Fruit fly (Drosophila melanogaster) whole organism, pupa: ENCODE data around the gene CG3823.

Source experiments
- CG10348 ChIP-seq: fragments of 200-800 bp; sonication (Bioruptor generic); IDR thresholded peaks from 2 replicates; pipeline ENCODE4 v1.3.6; 2022; ENCODE audit warnings: missing biosample characterization, missing genetic modification characterization
- CG12605 ChIP-seq: fragments of 200-800 bp; sonication (Bioruptor generic); IDR thresholded peaks from 2 replicates; pipeline ENCODE4 v1.3.6; 2022; ENCODE audit warnings: missing biosample characterization, missing genetic modification characterization
- CG13204 ChIP-seq: fragments of 200-800 bp; sonication (Bioruptor generic); optimal IDR thresholded peaks from 2 replicates; lab custom pipeline; 2018; ENCODE audit warnings: missing biosample characterization, mild to moderate bottlenecking, missing genetic modification characterization, moderate library complexity
- CG14655 ChIP-seq: fragments of 200-800 bp; sonication (Bioruptor generic); optimal IDR thresholded peaks from 3 replicates; lab custom pipeline; 2017; ENCODE audit warnings: mild to moderate bottlenecking, missing biosample characterization, missing genetic modification reagents, missing genetic modification characterization
- CG15710 ChIP-seq: fragments of 200-800 bp; sonication (Bioruptor generic); optimal IDR thresholded peaks from 2 replicates; lab custom pipeline; 2018; ENCODE audit warnings: missing biosample characterization, mild to moderate bottlenecking, missing genetic modification characterization, moderate library complexity
- CG17806 ChIP-seq: fragments of 200-800 bp; sonication (Bioruptor generic); optimal IDR thresholded peaks from 2 replicates; lab custom pipeline; 2018; ENCODE audit warnings: missing biosample characterization, mild to moderate bottlenecking, missing genetic modification characterization, moderate library complexity
- CG32121 ChIP-seq: fragments of 200-800 bp; sonication (Bioruptor generic); IDR thresholded peaks from 2 replicates; pipeline ENCODE4 v1.3.6; 2022; ENCODE audit warnings: missing biosample characterization, missing genetic modification characterization
- CG34367 ChIP-seq: fragments of 200-800 bp; sonication (Bioruptor generic); optimal IDR thresholded peaks from 2 replicates; lab custom pipeline; 2018; ENCODE audit warnings: missing biosample characterization, mild to moderate bottlenecking, missing genetic modification characterization
- CG4496 ChIP-seq: fragments of 200-800 bp; sonication (Bioruptor generic); IDR thresholded peaks from 3 replicates; pipeline ENCODE4 v1.3.6; 2022; ENCODE audit warnings: missing biosample characterization, missing genetic modification characterization
- CG8159 ChIP-seq: fragments of 200-800 bp; sonication (Bioruptor generic); optimal IDR thresholded peaks from 3 replicates; lab custom pipeline; 2018; ENCODE audit warnings: missing biosample characterization, mild to moderate bottlenecking, missing genetic modification characterization, moderate library complexity
- CG8301 ChIP-seq: fragments of 200-800 bp; sonication (Bioruptor generic); optimal IDR thresholded peaks from 2 replicates; lab custom pipeline; 2018; ENCODE audit warnings: missing biosample characterization, mild to moderate bottlenecking, missing genetic modification characterization
- CG9948 ChIP-seq: fragments of 200-800 bp; sonication (Bioruptor generic); optimal IDR thresholded peaks from 2 replicates; lab custom pipeline; 2018; ENCODE audit warnings: missing biosample characterization, mild to moderate bottlenecking, missing genetic modification characterization, moderate library complexity
- D1 ChIP-seq: fragments of 200-800 bp; sonication (Bioruptor generic); optimal IDR thresholded peaks from 2 replicates; lab custom pipeline; 2018; ENCODE audit warnings: missing biosample characterization, mild to moderate bottlenecking, missing genetic modification characterization, moderate library complexity
- EcR ChIP-seq: fragments of 200-800 bp; sonication (Bioruptor generic); optimal IDR thresholded peaks from 3 replicates; lab custom pipeline; 2019; ENCODE audit warnings: missing biosample characterization, missing genetic modification characterization, mild to moderate bottlenecking, moderate library complexity, missing genetic modification reagents
- Ets98B ChIP-seq: fragments of 200-800 bp; sonication (Bioruptor generic); IDR thresholded peaks from 2 replicates; pipeline ENCODE4 v1.3.6; 2022; ENCODE audit warnings: missing biosample characterization, missing genetic modification characterization
- Pif1A ChIP-seq: fragments of 200-800 bp; sonication (Bioruptor generic); optimal IDR thresholded peaks from 3 replicates; lab custom pipeline; 2016; ENCODE audit warnings: missing biosample characterization, missing genetic modification characterization
- Pif1B ChIP-seq: fragments of 200-800 bp; sonication (Bioruptor generic); optimal IDR thresholded peaks from 3 replicates; lab custom pipeline; 2016; ENCODE audit warnings: missing biosample characterization, missing genetic modification characterization
- Snoo ChIP-seq: fragments of 200-800 bp; sonication (Bioruptor generic); optimal IDR thresholded peaks from 3 replicates; lab custom pipeline; 2017; ENCODE audit warnings: missing biosample characterization, mild to moderate bottlenecking, missing genetic modification characterization, inconsistent platforms
- fd96Ca ChIP-seq: fragments of 200-800 bp; sonication (Bioruptor generic); IDR thresholded peaks from 3 replicates; pipeline ENCODE4 v1.3.6; 2022; ENCODE audit warnings: missing biosample characterization, missing genetic modification characterization
- gl ChIP-seq: fragments of 200-800 bp; sonication (Bioruptor generic); optimal IDR thresholded peaks from 2 replicates; lab custom pipeline; 2018; ENCODE audit warnings: missing biosample characterization, mild to moderate bottlenecking, missing genetic modification characterization
- rn ChIP-seq: fragments of 200-800 bp; sonication (Bioruptor generic); IDR thresholded peaks from 2 replicates; pipeline ENCODE4 v1.3.6; 2022; ENCODE audit warnings: missing biosample characterization, missing genetic modification characterization

CG3823 gene

dm6 chrX:6330369-6330949 is 26.7 kb downstream of the CG3823 start, which contains the start of gene CG42240:
Gene CG42240, plus strand, starts transcription at chrX:6330842.
- peak; percentile 58 for TF ChIP-seq fd96Ca
- TF ChIP-seq CG13204 = peak; percentile 80
- peak; percentile 77 for TF ChIP-seq CG4496 (GFP tag; lab: Robert Waterston, UW)
- TF ChIP-seq CG8159 (tag; lab: Kevin White, UChicago) = peak; percentile 95
- TF ChIP-seq Pif1B (GFP tag; lab: Kevin White, UChicago) = peak; percentile 92
- peak; percentile 89 for TF ChIP-seq CG32121
- TF ChIP-seq CG14655 (GFP tag; lab: Kevin White, UChicago) = peak; percentile 98
- peak; percentile 93 for TF ChIP-seq CG9948
- TF ChIP-seq EcR (GFP tag; lab: Kevin White, UChicago) = peak; percentile 83
- TF ChIP-seq CG10348 (GFP tag; lab: Robert Waterston, UW) = peak; percentile 47; the same call in 1 of the 2 replicates
- TF ChIP-seq rn (GFP tag; lab: Robert Waterston, UW) = 0 out of 2 replicates have a peak, but pooled peaks have one; percentile 28
- peak; percentile 91 for TF ChIP-seq D1 (tag; lab: Kevin White, UChicago)
- peak; percentile 92 for TF ChIP-seq Pif1A (GFP tag; lab: Kevin White, UChicago)
- peak; percentile 88 for TF ChIP-seq CG17806 (tag; lab: Kevin White, UChicago)
- peak; percentile 89 for TF ChIP-seq CG34367
- peak; percentile 92 for TF ChIP-seq Snoo (tag; lab: Kevin White, UChicago)
- peak; percentile 95 for TF ChIP-seq CG8301 (tag; lab: Kevin White, UChicago)
- peak; percentile 77 for TF ChIP-seq gl (tag; lab: Kevin White, UChicago)
- peak; percentile 80 for TF ChIP-seq CG12605 (GFP tag; lab: Robert Waterston, UW)
- TF ChIP-seq CG15710 (tag; lab: Kevin White, UChicago) = peak; percentile 93
- TF ChIP-seq Ets98B (GFP tag; lab: Robert Waterston, UW) = peak; percentile 74

- TF ChIP-seq rn (GFP tag; lab: Robert Waterston, UW) = no peak
- TF ChIP-seq CG13204 = peak; percentile 47
- TF ChIP-seq CG8301 (tag; lab: Kevin White, UChicago) = peak; percentile 52
- TF ChIP-seq CG10348 (GFP tag; lab: Robert Waterston, UW) = no peak
- peak; percentile 58; the same call in 2 of the 3 replicates for TF ChIP-seq fd96Ca
- no peak for TF ChIP-seq Pif1B (GFP tag; lab: Kevin White, UChicago)
- TF ChIP-seq D1 (tag; lab: Kevin White, UChicago) = no peak
- peak; percentile 23 for TF ChIP-seq CG8159 (tag; lab: Kevin White, UChicago)
- no peak for TF ChIP-seq Ets98B (GFP tag; lab: Robert Waterston, UW)
- no peak for TF ChIP-seq EcR (GFP tag; lab: Kevin White, UChicago)
- no peak for TF ChIP-seq CG34367
- TF ChIP-seq Snoo (tag; lab: Kevin White, UChicago) = no peak
- TF ChIP-seq CG15710 (tag; lab: Kevin White, UChicago) = peak; percentile 24
- TF ChIP-seq Pif1A (GFP tag; lab: Kevin White, UChicago) = no peak
- TF ChIP-seq CG14655 (GFP tag; lab: Kevin White, UChicago) = peak; percentile 68
- TF ChIP-seq gl (tag; lab: Kevin White, UChicago) = no peak
- TF ChIP-seq CG4496 (GFP tag; lab: Robert Waterston, UW) = peak; percentile 52; the same call in 2 of the 3 replicates
- TF ChIP-seq CG9948 = peak; percentile 23
- peak; percentile 21; the same call in 1 of the 2 replicates for TF ChIP-seq CG32121
These were observed 29.4 kb downstream of the CG3823 start for dm6 chrX:6332988-6333719.

dm6 chrX:6334945-6335344 is 31.2 kb downstream of the CG3823 start:
- TF ChIP-seq CG12605 (GFP tag; lab: Robert Waterston, UW) (no peak), CG4496 (GFP tag; lab: Robert Waterston, UW) (0 out of 3 replicates have a peak, but pooled peaks have one; percentile 8)

- TF ChIP-seq CG10348 (GFP tag; lab: Robert Waterston, UW) (no peak), CG12605 (GFP tag; lab: Robert Waterston, UW) (no peak), CG8301 (tag; lab: Kevin White, UChicago) (no peak), CG4496 (GFP tag; lab: Robert Waterston, UW) (no peak), CG13204 (no peak), Pif1B (GFP tag; lab: Kevin White, UChicago) (no peak), gl (tag; lab: Kevin White, UChicago) (no peak), Ets98B (GFP tag; lab: Robert Waterston, UW) (no peak), rn (GFP tag; lab: Robert Waterston, UW) (no peak), Pif1A (GFP tag; lab: Kevin White, UChicago) (no peak), CG9948 (no peak)
These were observed 33.9 kb downstream of the CG3823 start, which contains the start of gene CG3842 for dm6 chrX:6337702-6338101. Gene CG3842, plus strand, starts transcription at chrX:6337762.

dm6 chrX:6338738-6339614 is 35.2 kb downstream of the CG3823 start:
- TF ChIP-seq fd96Ca (peak; percentile 68; the same call in 2 of the 3 replicates), CG4496 (GFP tag; lab: Robert Waterston, UW) (peak; percentile 76), D1 (tag; lab: Kevin White, UChicago) (no peak), CG32121 (peak; percentile 49; the same call in 1 of the 2 replicates), Ets98B (GFP tag; lab: Robert Waterston, UW) (peak; percentile 52), CG15710 (tag; lab: Kevin White, UChicago) (peak; percentile 57), Snoo (tag; lab: Kevin White, UChicago) (peak; percentile 41), CG13204 (no peak), CG8301 (tag; lab: Kevin White, UChicago) (peak; percentile 54), CG8159 (tag; lab: Kevin White, UChicago) (peak; percentile 73), Pif1A (GFP tag; lab: Kevin White, UChicago) (peak; percentile 53), CG17806 (tag; lab: Kevin White, UChicago) (peak; percentile 61), Pif1B (GFP tag; lab: Kevin White, UChicago) (peak; percentile 15), gl (tag; lab: Kevin White, UChicago) (peak; percentile 11), CG12605 (GFP tag; lab: Robert Waterston, UW) (peak; percentile 30; the same call in 1 of the 2 replicates), rn (GFP tag; lab: Robert Waterston, UW) (no peak), CG34367 (peak; percentile 49), CG14655 (GFP tag; lab: Kevin White, UChicago) (peak; percentile 73), CG9948 (peak; percentile 67), EcR (GFP tag; lab: Kevin White, UChicago) (peak; percentile 6), CG10348 (GFP tag; lab: Robert Waterston, UW) (no peak)
